Worm (Caenorhabditis elegans): ENCODE data around the gene T13C5.6.

Gene T13C5.6

ce11 chrX:6196627-6197026 is 10.9 kb downstream of the T13C5.6 start, which contains the start of gene daf-9:
daf-9 (plus strand) TSS chrX:6196927.
- TF ChIP-seq lsy-2 (tag; optimal IDR thresholded peaks at IDR 0.05) (no peak), unc-39 (tag; optimal IDR thresholded peaks at IDR 0.05) (no peak), lin-13 (tag; optimal IDR thresholded peaks at IDR 0.05) (no peak), mab-5 (tag; optimal IDR thresholded peaks at IDR 0.05) (no peak), nhr-12 (tag; optimal IDR thresholded peaks at IDR 0.05) (no peak), drap-1 (GFP tag; optimal IDR thresholded peaks at IDR 0.05) (no peak), tbx-8 (GFP tag; optimal IDR thresholded peaks at IDR 0.05) (no peak), nhr-76 (tag; optimal IDR thresholded peaks at IDR 0.05) (no peak), unc-120 (tag; optimal IDR thresholded peaks at IDR 0.05; ENCODE audit: poor library complexity, severe bottlenecking) (no peak), lin-32 (GFP tag; optimal IDR thresholded peaks at IDR 0.05) (no peak), M03D4.4 (tag; optimal IDR thresholded peaks at IDR 0.05) (no peak), flh-1 (GFP tag; optimal IDR thresholded peaks at IDR 0.05) (no peak), elt-3 (tag; optimal IDR thresholded peaks at IDR 0.05) (no peak), pha-4 (tag; optimal IDR thresholded peaks at IDR 0.05) (no peak), cnd-1 (tag; optimal IDR thresholded peaks at IDR 0.05) (no peak)

- no peak for TF ChIP-seq flh-1 (GFP tag; optimal IDR thresholded peaks at IDR 0.05)
- TF ChIP-seq elt-1 (tag; optimal IDR thresholded peaks at IDR 0.05; ENCODE audit: borderline replicate concordance, insufficient read depth) = no peak
- no peak for TF ChIP-seq nhr-76 (tag; optimal IDR thresholded peaks at IDR 0.05)
Measured at ce11 chrX:6194191-6194724, 13.2 kb downstream of the T13C5.6 start, which contains the start of gene ceh-54. ceh-54 (minus strand) TSS chrX:6194241.

- TF ChIP-seq lin-13 (tag; optimal IDR thresholded peaks at IDR 0.05) (no peak), tbx-8 (GFP tag; optimal IDR thresholded peaks at IDR 0.05) (no peak), bed-3 (GFP tag; optimal IDR thresholded peaks at IDR 0.05) (no peak), nhr-76 (tag; optimal IDR thresholded peaks at IDR 0.05) (no peak), sptf-1 (tag; optimal IDR thresholded peaks at IDR 0.05) (no peak), unc-39 (tag; optimal IDR thresholded peaks at IDR 0.05) (no peak), ceh-83 (GFP tag; optimal IDR thresholded peaks at IDR 0.05) (no peak), nhr-28 (tag; optimal IDR thresholded peaks at IDR 0.05) (no peak), nhr-12 (tag; optimal IDR thresholded peaks at IDR 0.05) (no peak), mls-2 (tag; optimal IDR thresholded peaks at IDR 0.05) (no peak), unc-120 (tag; optimal IDR thresholded peaks at IDR 0.05; ENCODE audit: poor library complexity, severe bottlenecking) (no peak), sem-2 (GFP tag; optimal IDR thresholded peaks at IDR 0.05) (no peak), mep-1 (tag; optimal IDR thresholded peaks at IDR 0.05) (no peak), flh-1 (GFP tag; optimal IDR thresholded peaks at IDR 0.05) (no peak), snpc-4 (tag; optimal IDR thresholded peaks at IDR 0.05) (no peak), nhr-2 (tag; optimal IDR thresholded peaks at IDR 0.05) (no peak), zip-8 (tag; optimal IDR thresholded peaks at IDR 0.05) (no peak), ham-2 (GFP tag; optimal IDR thresholded peaks at IDR 0.05) (no peak), cnd-1 (tag; optimal IDR thresholded peaks at IDR 0.05) (no peak), unc-62 (GFP tag; optimal IDR thresholded peaks at IDR 0.05) (no peak)
Measured at ce11 chrX:6189955-6190354, 17.5 kb downstream of the T13C5.6 start, which contains the start of gene T13C5.9. T13C5.9 (plus strand) TSS chrX:6190255.

ce11 chrX:6187848-6188247 is 19.6 kb downstream of the T13C5.6 start, which contains the start of gene T13C5.10:
T13C5.10 (plus strand) TSS chrX:6188148.
- TF ChIP-seq drap-1 (GFP tag; optimal IDR thresholded peaks at IDR 0.05) = no peak
- TF ChIP-seq bed-3 (GFP tag; optimal IDR thresholded peaks at IDR 0.05) = no peak

- TF ChIP-seq ztf-11 (tag; optimal IDR thresholded peaks at IDR 0.05) = no peak
- no peak for TF ChIP-seq sem-2 (GFP tag; optimal IDR thresholded peaks at IDR 0.05)
- TF ChIP-seq bed-3 (GFP tag; optimal IDR thresholded peaks at IDR 0.05) = no peak
- TF ChIP-seq ceh-39 (tag; optimal IDR thresholded peaks at IDR 0.05) = no peak
- no peak for TF ChIP-seq drap-1 (GFP tag; optimal IDR thresholded peaks at IDR 0.05)
- no peak for TF ChIP-seq ceh-83 (GFP tag; optimal IDR thresholded peaks at IDR 0.05)
- no peak for TF ChIP-seq nhr-76 (tag; optimal IDR thresholded peaks at IDR 0.05)
- no peak for TF ChIP-seq mep-1 (tag; optimal IDR thresholded peaks at IDR 0.05)
- TF ChIP-seq nhr-2 (tag; optimal IDR thresholded peaks at IDR 0.05) = no peak
- no peak for TF ChIP-seq ham-2 (GFP tag; optimal IDR thresholded peaks at IDR 0.05)
- no peak for TF ChIP-seq cnd-1 (tag; optimal IDR thresholded peaks at IDR 0.05)
- TF ChIP-seq ces-1 (GFP tag; optimal IDR thresholded peaks at IDR 0.05) = no peak
- no peak for TF ChIP-seq sptf-1 (tag; optimal IDR thresholded peaks at IDR 0.05)
- no peak for TF ChIP-seq flh-1 (GFP tag; optimal IDR thresholded peaks at IDR 0.05)
- TF ChIP-seq lin-13 (tag; optimal IDR thresholded peaks at IDR 0.05) = no peak
Measured at ce11 chrX:6184709-6185108, 22.8 kb downstream of the T13C5.6 start, which contains the start of gene T13C5.2. T13C5.2 (plus strand) TSS chrX:6185009.
